Fruit fly (Drosophila melanogaster) whole organism, embryonic: ENCODE results near the gene papi.

Experiments
- ATbp ChIP-seq: fragments of 200-800 bp; sonication (Bioruptor generic); optimal IDR thresholded peaks from 2 replicates; lab custom pipeline; 2017; ENCODE audit warnings: missing biosample characterization, mild to moderate bottlenecking, missing genetic modification characterization, missing genetic modification reagents
- Adf1 ChIP-seq: fragments of 200-800 bp; sonication (Bioruptor generic); IDR thresholded peaks from 2 replicates; pipeline ENCODE4 v1.3.6; 2022; ENCODE audit warnings: missing biosample characterization, missing genetic modification characterization
- B-H2 ChIP-seq: fragments of 200-800 bp; sonication (Bioruptor generic); optimal IDR thresholded peaks from 2 replicates; lab custom pipeline; 2018; ENCODE audit warnings: missing biosample characterization, mild to moderate bottlenecking, missing genetic modification characterization
- CG10366 ChIP-seq: fragments of 200-800 bp; sonication (Bioruptor generic); IDR thresholded peaks from 2 replicates; pipeline ENCODE4 v1.3.6; 2022; ENCODE audit warnings: missing biosample characterization, missing genetic modification characterization
- CG11247 ChIP-seq: fragments of 200-800 bp; sonication (Bioruptor generic); IDR thresholded peaks from 2 replicates; pipeline ENCODE4 v1.3.6; 2022; ENCODE audit warnings: missing biosample characterization, missing genetic modification characterization
- CG12155 ChIP-seq: fragments of 200-800 bp; sonication (Bioruptor generic); optimal IDR thresholded peaks from 3 replicates; lab custom pipeline; 2016; ENCODE audit warnings: missing biosample characterization, missing genetic modification characterization
- CG12236 ChIP-seq: fragments of 200-800 bp; sonication (Bioruptor generic); optimal IDR thresholded peaks from 2 replicates; lab custom pipeline; 2016; ENCODE audit warnings: missing biosample characterization, missing genetic modification characterization
- CG12299 ChIP-seq: fragments of 200-800 bp; sonication (Bioruptor generic); optimal IDR thresholded peaks from 2 replicates; lab custom pipeline; 2018; ENCODE audit warnings: missing biosample characterization, mild to moderate bottlenecking, missing genetic modification characterization
- CG14710 ChIP-seq: fragments of 200-800 bp; sonication (Bioruptor generic); optimal IDR thresholded peaks from 3 replicates; lab custom pipeline; 2019; ENCODE audit warnings: missing biosample characterization, mild to moderate bottlenecking, missing genetic modification characterization, moderate library complexity
- CG17829 ChIP-seq: fragments of 200-800 bp; optimal IDR thresholded peaks from 2 replicates; lab custom pipeline; 2019; ENCODE audit warnings: missing biosample characterization, mild to moderate bottlenecking, missing genetic modification characterization, moderate library complexity
- CG1792 ChIP-seq: fragments of 200-800 bp; sonication (Bioruptor generic); optimal IDR thresholded peaks from 2 replicates; lab custom pipeline; 2016; ENCODE audit warnings: missing biosample characterization, missing genetic modification characterization
- CG1832 ChIP-seq: fragments of 200-800 bp; sonication (Bioruptor generic); optimal IDR thresholded peaks from 2 replicates; lab custom pipeline; 2017; ENCODE audit warnings: missing biosample characterization, mild to moderate bottlenecking, missing genetic modification characterization, inconsistent platforms
- CG2712 ChIP-seq: fragments of 200-800 bp; optimal IDR thresholded peaks from 3 replicates; lab custom pipeline; 2019; ENCODE audit warnings: missing biosample characterization, mild to moderate bottlenecking, missing genetic modification characterization, moderate library complexity
- CG31441 ChIP-seq: fragments of 200-800 bp; sonication (Bioruptor generic); IDR thresholded peaks from 2 replicates; pipeline ENCODE4 v1.3.6; 2022; ENCODE audit warnings: missing biosample characterization, missing genetic modification characterization
- CG34422 ChIP-seq: fragments of 200-800 bp; sonication (Bioruptor generic); IDR thresholded peaks from 3 replicates; pipeline ENCODE4 v1.3.6; 2022; ENCODE audit warnings: missing biosample characterization, missing genetic modification characterization
- CG4424 ChIP-seq: fragments of 200-800 bp; sonication (Bioruptor generic); optimal IDR thresholded peaks from 3 replicates; lab custom pipeline; 2016; ENCODE audit warnings: missing biosample characterization, missing genetic modification characterization
- CG6254 ChIP-seq: fragments of 200-800 bp; sonication (Bioruptor generic); optimal IDR thresholded peaks from 3 replicates; lab custom pipeline; 2017; ENCODE audit warnings: mild to moderate bottlenecking, missing biosample characterization, missing genetic modification reagents, missing genetic modification characterization
- CG6272 ChIP-seq: fragments of 200-800 bp; sonication (Bioruptor generic); IDR thresholded peaks from 2 replicates; pipeline ENCODE4 v1.3.6; 2022; ENCODE audit warnings: missing biosample characterization, missing genetic modification characterization
- CG7271 ChIP-seq: fragments of 200-800 bp; sonication (Bioruptor generic); optimal IDR thresholded peaks from 2 replicates; lab custom pipeline; 2018; ENCODE audit warnings: missing biosample characterization, mild to moderate bottlenecking, missing genetic modification characterization, moderate library complexity
- CG9727 ChIP-seq: fragments of 200-800 bp; sonication (Bioruptor generic); optimal IDR thresholded peaks from 3 replicates; lab custom pipeline; 2017; ENCODE audit warnings: missing biosample characterization, mild to moderate bottlenecking, missing genetic modification characterization
- E2f2 ChIP-seq: fragments of 200-800 bp; sonication (Bioruptor generic); IDR thresholded peaks from 2 replicates; pipeline ENCODE4 v1.3.6; 2022; ENCODE audit warnings: missing biosample characterization, missing genetic modification characterization
- Fer2 ChIP-seq: fragments of 200-800 bp; sonication (Bioruptor generic); optimal IDR thresholded peaks from 2 replicates; lab custom pipeline; 2018; ENCODE audit warnings: missing biosample characterization, mild to moderate bottlenecking, missing genetic modification characterization, moderate library complexity
- Hsf ChIP-seq: fragments of 200-800 bp; sonication (Bioruptor generic); optimal IDR thresholded peaks from 3 replicates; lab custom pipeline; 2016; ENCODE audit warnings: missing biosample characterization, missing genetic modification characterization
- Jarid2 ChIP-seq: fragments of 200-800 bp; sonication (Bioruptor generic); optimal IDR thresholded peaks from 3 replicates; lab custom pipeline; 2017; ENCODE audit warnings: mild to moderate bottlenecking, missing biosample characterization, missing genetic modification reagents, missing genetic modification characterization
- MESR4 ChIP-seq: fragments of 200-800 bp; sonication (Bioruptor generic); optimal IDR thresholded peaks from 2 replicates; lab custom pipeline; 2018; ENCODE audit warnings: missing biosample characterization, mild to moderate bottlenecking, missing genetic modification characterization, moderate library complexity
- Mrtf ChIP-seq: fragments of 200-800 bp; sonication (Bioruptor generic); IDR thresholded peaks from 3 replicates; pipeline ENCODE4 v1.3.6; 2022; ENCODE audit warnings: missing biosample characterization, missing genetic modification characterization
- PHDP ChIP-seq: fragments of 200-800 bp; sonication (Bioruptor generic); optimal IDR thresholded peaks from 3 replicates; lab custom pipeline; 2018; ENCODE audit warnings: missing biosample characterization, mild to moderate bottlenecking, missing genetic modification characterization, moderate library complexity
- Sry-β ChIP-seq: fragments of 200-800 bp; sonication (Bioruptor generic); optimal IDR thresholded peaks from 2 replicates; lab custom pipeline; 2018; ENCODE audit warnings: missing biosample characterization, mild to moderate bottlenecking, missing genetic modification characterization, moderate library complexity
- Trl ChIP-seq, 3 experiments: fragments of >200 bp in 2 of 3; fragments of 200-800 bp in 1 of 3; sonication (Bioruptor generic) in 1 of 3; optimal IDR thresholded peaks; 2 replicates in 1 of 3; 3 replicates in 2 of 3; lab custom pipeline; 2016 to 2017; ENCODE audit warnings: missing biosample characterization in 1 of 3, missing genetic modification characterization in 1 of 3
- caup ChIP-seq: fragments of 200-800 bp; sonication (Bioruptor generic); optimal IDR thresholded peaks from 3 replicates; lab custom pipeline; 2017; ENCODE audit warnings: missing biosample characterization, mild to moderate bottlenecking, missing genetic modification characterization, moderate library complexity; ENCODE audit not compliant: severe bottlenecking
- da ChIP-seq: fragments of 200-800 bp; sonication (Bioruptor generic); optimal IDR thresholded peaks from 2 replicates; lab custom pipeline; 2016; ENCODE audit warnings: missing biosample characterization, missing genetic modification characterization
- disco-r ChIP-seq: fragments of 200-800 bp; sonication (Bioruptor generic); optimal IDR thresholded peaks from 2 replicates; lab custom pipeline; 2016; ENCODE audit warnings: missing biosample characterization, missing genetic modification characterization
- dmrt11E ChIP-seq: fragments of 200-800 bp; sonication (Bioruptor generic); optimal IDR thresholded peaks from 3 replicates; lab custom pipeline; 2018; ENCODE audit warnings: missing biosample characterization, mild to moderate bottlenecking, missing genetic modification characterization, moderate library complexity
- emc ChIP-seq: fragments of 200-800 bp; sonication (Bioruptor generic); optimal IDR thresholded peaks from 2 replicates; lab custom pipeline; 2016; ENCODE audit warnings: missing biosample characterization, missing genetic modification characterization
- ewg ChIP-seq: fragments of 200-800 bp; sonication (Bioruptor generic); optimal IDR thresholded peaks from 3 replicates; lab custom pipeline; 2017; ENCODE audit warnings: mild to moderate bottlenecking, missing biosample characterization, missing genetic modification reagents, missing genetic modification characterization
- fd3F ChIP-seq: fragments of 200-800 bp; sonication (Bioruptor generic); optimal IDR thresholded peaks from 2 replicates; lab custom pipeline; 2018; ENCODE audit warnings: missing biosample characterization, mild to moderate bottlenecking, missing genetic modification characterization, moderate library complexity
- fru ChIP-seq: fragments of >200 bp; optimal IDR thresholded peaks from 2 replicates; lab custom pipeline; 2017
- kni ChIP-seq: fragments of 200-800 bp; sonication (Bioruptor generic); optimal IDR thresholded peaks from 3 replicates; lab custom pipeline; 2017; ENCODE audit warnings: mild to moderate bottlenecking, missing biosample characterization, missing genetic modification reagents, missing genetic modification characterization
- nmo ChIP-seq: fragments of 200-800 bp; sonication (Bioruptor generic); optimal IDR thresholded peaks from 2 replicates; lab custom pipeline; 2018; ENCODE audit warnings: missing biosample characterization, mild to moderate bottlenecking, missing genetic modification characterization, moderate library complexity
- otp ChIP-seq: fragments of 200-800 bp; sonication (Bioruptor generic); IDR thresholded peaks from 3 replicates; pipeline ENCODE4, ENCODE4 v1.3.6; 2022; ENCODE audit warnings: missing biosample characterization, missing genetic modification characterization
- p53 ChIP-seq: fragments of 200-800 bp; sonication (Bioruptor generic); optimal IDR thresholded peaks from 2 replicates; lab custom pipeline; 2016; ENCODE audit warnings: missing biosample characterization, missing genetic modification characterization
- pb ChIP-seq: fragments of 200-800 bp; sonication (Bioruptor generic); optimal IDR thresholded peaks from 3 replicates; lab custom pipeline; 2016; ENCODE audit warnings: missing biosample characterization, missing genetic modification characterization
- pita ChIP-seq: fragments of 200-800 bp; sonication (Bioruptor generic); optimal IDR thresholded peaks from 2 replicates; lab custom pipeline; 2017; ENCODE audit warnings: missing biosample characterization, mild to moderate bottlenecking, missing genetic modification characterization
- pzg ChIP-seq: fragments of 200-800 bp; sonication (Bioruptor generic); optimal IDR thresholded peaks from 3 replicates; lab custom pipeline; 2018; ENCODE audit warnings: missing biosample characterization, mild to moderate bottlenecking, missing genetic modification characterization, moderate library complexity
- sd ChIP-seq: fragments of 200-800 bp; sonication (Bioruptor generic); optimal IDR thresholded peaks from 3 replicates; lab custom pipeline; 2018; ENCODE audit warnings: missing biosample characterization, mild to moderate bottlenecking, missing genetic modification characterization, moderate library complexity
- shn ChIP-seq: fragments of 200-800 bp; sonication (Bioruptor generic); optimal IDR thresholded peaks from 3 replicates; lab custom pipeline; 2016; ENCODE audit warnings: missing biosample characterization, missing genetic modification characterization
- slbo ChIP-seq: fragments of 200-800 bp; sonication (Bioruptor generic); IDR thresholded peaks from 2 replicates; pipeline ENCODE4 v1.3.6; 2022; ENCODE audit warnings: missing biosample characterization, missing genetic modification characterization
- slp2 ChIP-seq: fragments of 200-800 bp; sonication (Bioruptor generic); optimal IDR thresholded peaks from 2 replicates; lab custom pipeline; 2016; ENCODE audit warnings: missing biosample characterization, missing genetic modification characterization
- sna ChIP-seq: fragments of 200-800 bp; sonication (Bioruptor generic); IDR thresholded peaks from 2 replicates; pipeline ENCODE4 v1.3.6; 2022; ENCODE audit warnings: missing biosample characterization, missing genetic modification characterization; ENCODE audit not compliant: partially characterized antibody
- trem ChIP-seq: fragments of 200-800 bp; optimal IDR thresholded peaks from 3 replicates; lab custom pipeline; 2019; ENCODE audit warnings: missing biosample characterization, mild to moderate bottlenecking, missing genetic modification characterization, moderate library complexity

papi gene

DNA sequence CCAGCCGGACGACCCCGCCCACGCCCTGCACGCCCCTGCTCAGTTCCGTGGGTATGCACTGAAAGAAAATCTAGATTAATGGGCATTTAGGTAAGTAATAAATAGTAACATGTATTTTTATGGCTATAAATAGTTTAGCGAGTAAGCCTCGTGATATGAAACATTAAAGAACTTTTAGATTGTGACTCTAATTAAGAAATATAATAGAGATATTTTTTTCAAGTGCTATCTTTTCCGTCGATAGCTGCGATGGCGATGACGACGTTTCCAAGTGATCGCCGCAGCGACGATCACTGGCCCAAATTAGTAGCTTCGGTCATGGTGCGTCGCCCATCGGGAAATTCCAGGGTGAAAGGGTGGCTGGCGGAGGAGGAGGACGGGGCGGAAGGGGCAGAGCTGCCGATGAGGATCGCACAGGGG lies 40.4 kb upstream of the papi start (continued):
- TF ChIP-seq slbo (GFP tag; lab: Robert Waterston, UW) (peak; percentile 84), CG31441 (peak; percentile 91), shn (GFP tag; lab: Kevin White, UChicago) (no peak), caup (GFP tag; lab: Kevin White, UChicago) (peak; percentile 80), Sry-β (GFP tag; lab: Kevin White, UChicago) (peak; percentile 18), sd (peak; percentile 54), CG10366 (GFP tag; lab: Robert Waterston, UW) (peak; percentile 87), p53 (GFP tag; lab: Kevin White, UChicago) (peak; percentile 22), ATbp (GFP tag; lab: Kevin White, UChicago) (peak; percentile 95), Trl (optimal IDR thresholded peaks at IDR 0.05; lab: Kevin White, UChicago) (no peak), Trl (GFP tag; optimal IDR thresholded peaks at IDR 0.05; lab: Kevin White, UChicago) (peak; percentile 75), emc (GFP tag; lab: Kevin White, UChicago) (peak; percentile 17), CG2712 (tag; lab: Kevin White, UChicago) (peak; percentile 96), CG12155 (peak; percentile 67), CG4424 (GFP tag; lab: Kevin White, UChicago) (peak; percentile 88), pita (GFP tag; lab: Kevin White, UChicago) (no peak), B-H2 (GFP tag; lab: Kevin White, UChicago) (no peak), CG17829 (tag; lab: Kevin White, UChicago) (peak; percentile 96), sna (GFP tag; lab: Robert Waterston, UW) (no peak), Hsf (GFP tag; lab: Kevin White, UChicago) (peak; percentile 75), CG7271 (tag; lab: Kevin White, UChicago) (peak; percentile 71), nmo (GFP tag; lab: Kevin White, UChicago) (peak; percentile 94), E2f2 (GFP tag; lab: Robert Waterston, UW) (peak; percentile 69), fd3F (GFP tag; lab: Kevin White, UChicago) (peak; percentile 57), CG6272 (GFP tag; lab: Robert Waterston, UW) (peak; percentile 80), otp (GFP tag; lab: Robert Waterston, UW) (peak; percentile 92), disco-r (GFP tag; lab: Kevin White, UChicago) (peak; percentile 34), dmrt11E (peak; percentile 93), PHDP (tag; lab: Kevin White, UChicago) (peak; percentile 93), fru (lab: Kevin White, UChicago) (no peak), CG34422 (GFP tag; lab: Robert Waterston, UW) (peak; percentile 88), da (peak; percentile 51), Fer2 (peak; percentile 57), CG11247 (GFP tag; lab: Robert Waterston, UW) (peak; percentile 67), kni (peak; percentile 65), CG9727 (GFP tag; lab: Kevin White, UChicago) (peak; percentile 89), CG12299 (tag; lab: Kevin White, UChicago) (peak; percentile 81), MESR4 (GFP tag; lab: Kevin White, UChicago) (peak; percentile 43), CG1792 (GFP tag; lab: Kevin White, UChicago) (peak; percentile 54), pb (GFP tag; lab: Kevin White, UChicago) (peak; percentile 64), slp2 (GFP tag; lab: Kevin White, UChicago) (peak; percentile 71), Adf1 (peak; percentile 48), pzg (GFP tag; lab: Kevin White, UChicago) (no peak), ewg (GFP tag; lab: Kevin White, UChicago) (peak; percentile 85), CG14710 (peak; percentile 92), CG6254 (peak; percentile 84), Jarid2 (GFP tag; lab: Kevin White, UChicago) (peak; percentile 57), Mrtf (GFP tag; lab: Robert Waterston, UW) (peak; percentile 87), CG1832 (GFP tag; lab: Kevin White, UChicago) (no peak), CG12236 (GFP tag; lab: Kevin White, UChicago) (peak; percentile 44), trem (tag; lab: Kevin White, UChicago) (peak; percentile 91)
